Fruit fly (Drosophila melanogaster) whole organism, embryonic: ENCODE results near the gene Lrch.

ENCODE experiments used
- Atf6 ChIP-seq: fragments of 200-800 bp; sonication (Bioruptor generic); IDR thresholded peaks from 2 replicates; pipeline ENCODE4 v1.3.6; 2022; ENCODE audit warnings: missing biosample characterization, missing genetic modification characterization
- CG10543 ChIP-seq: fragments of 200-800 bp; sonication (Bioruptor generic); optimal IDR thresholded peaks from 3 replicates; lab custom pipeline; 2017; ENCODE audit warnings: missing biosample characterization, mild to moderate bottlenecking, missing genetic modification characterization, moderate library complexity
- CG11560 ChIP-seq: fragments of 200-800 bp; sonication (Bioruptor generic); IDR thresholded peaks from 3 replicates; pipeline ENCODE4 v1.3.6; 2022; ENCODE audit warnings: missing biosample characterization, missing genetic modification characterization
- CG11723 ChIP-seq: fragments of 200-800 bp; sonication (Bioruptor generic); optimal IDR thresholded peaks from 2 replicates; lab custom pipeline; 2017; ENCODE audit warnings: missing biosample characterization, mild to moderate bottlenecking, missing genetic modification characterization
- CG12769 ChIP-seq: fragments of 200-800 bp; sonication (Bioruptor generic); optimal IDR thresholded peaks from 2 replicates; lab custom pipeline; 2019; ENCODE audit warnings: missing biosample characterization, mild to moderate bottlenecking, missing genetic modification characterization, moderate library complexity
- CG14441 ChIP-seq: fragments of 200-800 bp; sonication (Bioruptor generic); IDR thresholded peaks from 2 replicates; pipeline ENCODE4 v1.3.6; 2022; ENCODE audit warnings: missing biosample characterization, missing genetic modification characterization
- CG16813 ChIP-seq: fragments of 200-800 bp; sonication (Bioruptor generic); IDR thresholded peaks from 3 replicates; pipeline ENCODE4 v1.3.6; 2022; ENCODE audit warnings: missing biosample characterization, missing genetic modification characterization; ENCODE audit not compliant: partially characterized antibody
- CG1832 ChIP-seq: fragments of 200-800 bp; sonication (Bioruptor generic); optimal IDR thresholded peaks from 2 replicates; lab custom pipeline; 2017; ENCODE audit warnings: missing biosample characterization, mild to moderate bottlenecking, missing genetic modification characterization, inconsistent platforms
- CG18599 ChIP-seq: fragments of 200-800 bp; sonication (Bioruptor generic); optimal IDR thresholded peaks from 3 replicates; lab custom pipeline; 2017; ENCODE audit warnings: missing biosample characterization, missing genetic modification characterization, mild to moderate bottlenecking, moderate library complexity, missing genetic modification reagents
- CG33557 ChIP-seq: fragments of 200-800 bp; sonication (Bioruptor generic); optimal IDR thresholded peaks from 2 replicates; lab custom pipeline; 2019; ENCODE audit warnings: missing biosample characterization, mild to moderate bottlenecking, missing genetic modification characterization, moderate library complexity
- CG42726 ChIP-seq: fragments of 200-800 bp; sonication (Bioruptor generic); IDR thresholded peaks from 2 replicates; pipeline ENCODE4 v1.3.6; 2022; ENCODE audit warnings: missing biosample characterization, missing genetic modification characterization; ENCODE audit not compliant: partially characterized antibody
- CG43689 ChIP-seq: fragments of 200-800 bp; sonication (Bioruptor generic); IDR thresholded peaks from 2 replicates; pipeline ENCODE4 v1.3.6; 2022; ENCODE audit warnings: missing biosample characterization, missing genetic modification characterization
- CG7357 ChIP-seq: fragments of 200-800 bp; sonication (Bioruptor generic); IDR thresholded peaks from 3 replicates; pipeline ENCODE4 v1.3.6; 2022; ENCODE audit warnings: missing biosample characterization, missing genetic modification characterization
- CG8089 ChIP-seq: fragments of 200-800 bp; sonication (Bioruptor generic); optimal IDR thresholded peaks from 3 replicates; lab custom pipeline; 2016; ENCODE audit warnings: missing biosample characterization, missing genetic modification characterization
- CG8290 ChIP-seq, 3 experiments: fragments of 200-800 bp; sonication (Bioruptor generic); optimal IDR thresholded peaks; 2 replicates each; lab custom pipeline; 2016 to 2019; ENCODE audit warnings: missing biosample characterization in 3 of 3, missing genetic modification characterization in 3 of 3, mild to moderate bottlenecking in 2 of 3, moderate library complexity in 1 of 3
- CG8359 ChIP-seq: fragments of 200-800 bp; sonication (Bioruptor generic); optimal IDR thresholded peaks from 2 replicates; lab custom pipeline; 2017; ENCODE audit warnings: missing biosample characterization, mild to moderate bottlenecking, missing genetic modification characterization, borderline replicate concordance
- CG8388 ChIP-seq: fragments of 200-800 bp; sonication (Bioruptor generic); optimal IDR thresholded peaks from 2 replicates; lab custom pipeline; 2019; ENCODE audit warnings: missing biosample characterization, mild to moderate bottlenecking, missing genetic modification characterization, moderate library complexity
- CHES-1-like ChIP-seq: fragments of 200-800 bp; sonication (Bioruptor generic); optimal IDR thresholded peaks from 2 replicates; lab custom pipeline; 2016; ENCODE audit warnings: missing biosample characterization, missing genetic modification characterization
- CTCF ChIP-seq: fragments of 200-800 bp; sonication (Bioruptor generic); optimal IDR thresholded peaks from 2 replicates; lab custom pipeline; 2017; ENCODE audit warnings: missing biosample characterization, mild to moderate bottlenecking, missing genetic modification characterization, moderate library complexity
- Camta ChIP-seq: fragments of 200-800 bp; sonication (Bioruptor generic); optimal IDR thresholded peaks from 2 replicates; lab custom pipeline; 2016; ENCODE audit warnings: missing biosample characterization, missing genetic modification characterization
- Doc2 ChIP-seq: fragments of 200-800 bp; sonication (Bioruptor generic); IDR thresholded peaks from 2 replicates; pipeline ENCODE4 v1.3.6; 2022; ENCODE audit warnings: missing biosample characterization, missing genetic modification characterization
- Doc3 ChIP-seq: fragments of 200-800 bp; sonication (Bioruptor generic); IDR thresholded peaks from 3 replicates; pipeline ENCODE4 v1.3.6; 2022; ENCODE audit warnings: missing biosample characterization, missing genetic modification characterization; ENCODE audit not compliant: partially characterized antibody
- Jarid2 ChIP-seq: fragments of 200-800 bp; sonication (Bioruptor generic); optimal IDR thresholded peaks from 3 replicates; lab custom pipeline; 2017; ENCODE audit warnings: mild to moderate bottlenecking, missing biosample characterization, missing genetic modification reagents, missing genetic modification characterization
- Meics ChIP-seq: fragments of 200-800 bp; sonication (Bioruptor generic); optimal IDR thresholded peaks from 2 replicates; lab custom pipeline; 2017; ENCODE audit warnings: missing biosample characterization, mild to moderate bottlenecking, missing genetic modification characterization
- Nf-YB ChIP-seq: fragments of 200-800 bp; sonication (Bioruptor generic); optimal IDR thresholded peaks from 3 replicates; lab custom pipeline; 2019; ENCODE audit warnings: missing biosample characterization, mild to moderate bottlenecking, missing genetic modification characterization, moderate library complexity
- NfI ChIP-seq: fragments of 200-800 bp; sonication (Bioruptor generic); optimal IDR thresholded peaks from 3 replicates; lab custom pipeline; 2018; ENCODE audit warnings: missing biosample characterization, mild to moderate bottlenecking, missing genetic modification characterization, moderate library complexity
- Pdp1 ChIP-seq, 2 experiments: fragments of 200-800 bp; sonication (Bioruptor generic); optimal IDR thresholded peaks; 3 replicates each; lab custom pipeline; 2016; ENCODE audit warnings: missing biosample characterization in 2 of 2, missing genetic modification characterization in 2 of 2, mild to moderate bottlenecking in 1 of 2, moderate library complexity in 1 of 2
- Spps ChIP-seq: fragments of 200-800 bp; sonication (Bioruptor generic); optimal IDR thresholded peaks from 2 replicates; lab custom pipeline; 2018; ENCODE audit warnings: missing biosample characterization, mild to moderate bottlenecking, missing genetic modification characterization
- Sry-δ ChIP-seq: fragments of 200-800 bp; sonication (Bioruptor generic); optimal IDR thresholded peaks from 2 replicates; lab custom pipeline; 2016; ENCODE audit warnings: missing biosample characterization, missing genetic modification characterization
- Ssrp ChIP-seq: fragments of 200-800 bp; sonication (Bioruptor generic); optimal IDR thresholded peaks from 2 replicates; lab custom pipeline; 2018; ENCODE audit warnings: missing biosample characterization, mild to moderate bottlenecking, missing genetic modification characterization, moderate library complexity
- ac ChIP-seq: fragments of 200-800 bp; sonication (Bioruptor generic); optimal IDR thresholded peaks from 3 replicates; lab custom pipeline; 2017; ENCODE audit warnings: missing biosample characterization, mild to moderate bottlenecking, missing genetic modification characterization
- az2 ChIP-seq: fragments of 200-800 bp; sonication (Bioruptor generic); optimal IDR thresholded peaks from 3 replicates; lab custom pipeline; 2016; ENCODE audit warnings: missing biosample characterization, missing genetic modification characterization
- dan ChIP-seq: fragments of 200-800 bp; sonication (Bioruptor generic); IDR thresholded peaks from 2 replicates; pipeline ENCODE4 v1.3.6; 2022; ENCODE audit warnings: missing biosample characterization, missing genetic modification characterization
- dmrt11E ChIP-seq: fragments of 200-800 bp; sonication (Bioruptor generic); optimal IDR thresholded peaks from 3 replicates; lab custom pipeline; 2018; ENCODE audit warnings: missing biosample characterization, mild to moderate bottlenecking, missing genetic modification characterization, moderate library complexity
- emc ChIP-seq: fragments of 200-800 bp; sonication (Bioruptor generic); optimal IDR thresholded peaks from 2 replicates; lab custom pipeline; 2016; ENCODE audit warnings: missing biosample characterization, missing genetic modification characterization
- insv ChIP-seq, 2 experiments: fragments of 200-800 bp; sonication (Bioruptor generic); optimal IDR thresholded peaks; 3 replicates each; lab custom pipeline; 2016 to 2018; ENCODE audit warnings: missing biosample characterization in 2 of 2, missing genetic modification characterization in 2 of 2
- lov ChIP-seq, 2 experiments: fragments of 200-800 bp in 1 of 2; fragments of >200 bp in 1 of 2; sonication (Bioruptor generic) in 1 of 2; IDR thresholded peaks in 1 of 2; optimal IDR thresholded peaks in 1 of 2; 2 replicates in 1 of 2; 3 replicates in 1 of 2; pipeline versions ENCODE4 v1.3.6 to Lab custom; 2017 to 2022; ENCODE audit warnings: missing biosample characterization in 1 of 2, missing genetic modification characterization in 1 of 2
- mirr ChIP-seq: fragments of 200-800 bp; sonication (Bioruptor generic); optimal IDR thresholded peaks from 3 replicates; lab custom pipeline; 2018; ENCODE audit warnings: missing biosample characterization, mild to moderate bottlenecking, missing genetic modification characterization
- nom ChIP-seq: fragments of 200-800 bp; sonication (Bioruptor generic); optimal IDR thresholded peaks from 2 replicates; lab custom pipeline; 2017; ENCODE audit warnings: missing biosample characterization, missing genetic modification characterization, mild to moderate bottlenecking, moderate library complexity, missing genetic modification reagents
- pb ChIP-seq: fragments of 200-800 bp; sonication (Bioruptor generic); optimal IDR thresholded peaks from 3 replicates; lab custom pipeline; 2016; ENCODE audit warnings: missing biosample characterization, missing genetic modification characterization
- rib ChIP-seq: fragments of 200-800 bp; sonication (Bioruptor generic); IDR thresholded peaks from 2 replicates; pipeline ENCODE4 v1.3.6; 2022; ENCODE audit warnings: missing biosample characterization, missing genetic modification characterization
- slp2 ChIP-seq: fragments of 200-800 bp; sonication (Bioruptor generic); optimal IDR thresholded peaks from 2 replicates; lab custom pipeline; 2016; ENCODE audit warnings: missing biosample characterization, missing genetic modification characterization
- sob ChIP-seq: fragments of 200-800 bp; sonication (Bioruptor generic); IDR thresholded peaks from 2 replicates; pipeline ENCODE4 v1.3.6; 2022; ENCODE audit warnings: missing biosample characterization, missing genetic modification characterization
- stc ChIP-seq: fragments of 200-800 bp; sonication (Bioruptor generic); IDR thresholded peaks from 2 replicates; pipeline ENCODE4 v1.3.6; 2022; ENCODE audit warnings: missing biosample characterization, missing genetic modification characterization
- tap ChIP-seq: fragments of 200-800 bp; optimal IDR thresholded peaks from 3 replicates; lab custom pipeline; 2019; ENCODE audit warnings: missing biosample characterization, mild to moderate bottlenecking, missing genetic modification characterization, moderate library complexity
- trem ChIP-seq: fragments of 200-800 bp; optimal IDR thresholded peaks from 3 replicates; lab custom pipeline; 2019; ENCODE audit warnings: missing biosample characterization, mild to moderate bottlenecking, missing genetic modification characterization, moderate library complexity
- unc-4 ChIP-seq: fragments of 200-800 bp; sonication (Bioruptor generic); IDR thresholded peaks from 2 replicates; pipeline ENCODE4 v1.3.6; 2022; ENCODE audit warnings: missing biosample characterization, missing genetic modification characterization; ENCODE audit not compliant: partially characterized antibody
- vvl ChIP-seq: fragments of 200-800 bp; sonication (Bioruptor generic); IDR thresholded peaks from 2 replicates; pipeline ENCODE4 v1.3.6; 2022; ENCODE audit warnings: missing biosample characterization, missing genetic modification characterization
- zen2 ChIP-seq: fragments of 200-800 bp; sonication (Bioruptor generic); IDR thresholded peaks from 3 replicates; pipeline ENCODE4 v1.3.6; 2022; ENCODE audit warnings: missing biosample characterization, missing genetic modification characterization; ENCODE audit not compliant: partially characterized antibody

Lrch gene

DNA sequence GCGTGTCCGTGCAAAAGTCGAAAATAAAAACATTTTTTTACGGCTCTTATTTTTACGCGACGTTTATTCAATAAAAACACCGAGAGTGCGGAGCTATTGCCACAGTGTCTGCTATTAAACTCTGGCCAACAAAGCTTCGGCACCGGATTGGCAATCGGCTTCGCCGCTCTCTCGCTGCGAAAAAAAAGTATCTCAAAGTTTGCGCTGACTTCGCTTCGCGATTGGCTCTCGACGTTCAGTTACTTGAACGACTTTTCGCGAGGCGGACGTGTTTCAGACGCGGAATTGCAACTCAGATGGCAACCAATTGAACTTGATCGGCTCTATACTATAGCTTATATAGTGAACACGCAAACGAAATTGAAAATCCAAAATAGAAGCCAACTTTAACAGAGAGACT is 5.2 kb upstream of the Lrch start (continued):
- TF ChIP-seq Doc3 (no peak), CG1832 (GFP tag; lab: Kevin White, UChicago) (no peak), trem (tag; lab: Kevin White, UChicago) (no peak), unc-4 (peak; percentile 35; the same call in 1 of the 2 replicates), vvl (GFP tag; lab: Robert Waterston, UW) (0 out of 2 replicates have a peak, but pooled peaks have one; percentile 13), pb (GFP tag; lab: Kevin White, UChicago) (no peak), CG43689 (GFP tag; lab: Robert Waterston, UW) (no peak), CG11723 (GFP tag; lab: Kevin White, UChicago) (no peak), CHES-1-like (GFP tag; lab: Kevin White, UChicago) (no peak), CG11560 (tag; lab: Robert Waterston, UW) (no peak), mirr (peak; percentile 54), CG33557 (GFP tag; lab: Kevin White, UChicago) (no peak), Pdp1 (GFP tag; optimal IDR thresholded peaks at IDR 0.05; lab: Kevin White, UChicago) (peak in 1 of 2 experiments; percentile 74), Ssrp (tag; lab: Kevin White, UChicago) (no peak), stc (no peak), ac (GFP tag; lab: Kevin White, UChicago) (no peak), CTCF (GFP tag; lab: Kevin White, UChicago) (no peak), Meics (peak; percentile 17), CG8089 (no peak), CG42726 (GFP tag; lab: Robert Waterston, UW) (no peak; the same call in 1 of the 2 replicates), CG8359 (GFP tag; lab: Kevin White, UChicago) (no peak), insv (GFP tag; optimal IDR thresholded peaks at IDR 0.05; lab: Kevin White, UChicago) (no peak), slp2 (GFP tag; lab: Kevin White, UChicago) (no peak), nom (GFP tag; lab: Kevin White, UChicago) (peak; percentile 66), Nf-YB (GFP tag; lab: Kevin White, UChicago) (peak; percentile 50), lov (optimal IDR thresholded peaks at IDR 0.05; lab: Kevin White, UChicago) (no peak), lov (GFP tag; IDR thresholded peaks at IDR 0.05; lab: Robert Waterston, UW) (no peak), dan (no peak), rib (GFP tag; lab: Robert Waterston, UW) (peak; percentile 63), NfI (GFP tag; lab: Kevin White, UChicago) (no peak), CG18599 (GFP tag; lab: Kevin White, UChicago) (peak; percentile 44), CG10543 (GFP tag; lab: Kevin White, UChicago) (peak; percentile 42), CG14441 (peak; percentile 43), sob (GFP tag; lab: Robert Waterston, UW) (peak; percentile 6; the same call in 1 of the 2 replicates), tap (tag; lab: Kevin White, UChicago) (no peak), Camta (GFP tag; lab: Kevin White, UChicago) (no peak), Sry-δ (GFP tag; lab: Kevin White, UChicago) (no peak), Atf6 (GFP tag; lab: Robert Waterston, UW) (peak; percentile 32; the same call in 1 of the 2 replicates), zen2 (no peak), CG16813 (GFP tag; lab: Robert Waterston, UW) (0 out of 3 replicates have a peak, but pooled peaks have one; percentile 9), CG7357 (GFP tag; lab: Robert Waterston, UW) (no peak), Spps (tag; lab: Kevin White, UChicago) (no peak), Jarid2 (GFP tag; lab: Kevin White, UChicago) (peak; percentile 82), dmrt11E (tag; lab: Kevin White, UChicago) (no peak), CG8290 (GFP tag; optimal IDR thresholded peaks at IDR 0.05; lab: Kevin White, UChicago) (no peak), CG8290 (tag; optimal IDR thresholded peaks at IDR 0.05; lab: Kevin White, UChicago) (peak in 1 of 2 experiments; percentile 45), emc (GFP tag; lab: Kevin White, UChicago) (no peak), az2 (GFP tag; lab: Kevin White, UChicago) (no peak), CG12769 (tag; lab: Kevin White, UChicago) (peak; percentile 27), CG8388 (GFP tag; lab: Kevin White, UChicago) (peak; percentile 9), Doc2 (GFP tag; lab: Robert Waterston, UW) (no peak)
